Fruit fly (Drosophila melanogaster) whole organism, embryonic: ENCODE results near the gene Nct.

Experiments used
- Rfx ChIP-seq: fragments of 200-800 bp; sonication (Bioruptor generic); IDR thresholded peaks from 2 replicates; pipeline ENCODE4 v1.3.6; 2022; ENCODE audit warnings: missing biosample characterization, missing genetic modification characterization
- Sox100B ChIP-seq: fragments of 200-800 bp; sonication (Bioruptor generic); optimal IDR thresholded peaks from 3 replicates; lab custom pipeline; 2018; ENCODE audit warnings: missing biosample characterization, mild to moderate bottlenecking, missing genetic modification characterization
- psq ChIP-seq: fragments of 200-800 bp; sonication (Bioruptor generic); optimal IDR thresholded peaks from 2 replicates; lab custom pipeline; 2017; ENCODE audit warnings: missing biosample characterization, missing genetic modification characterization
- repo ChIP-seq: fragments of 200-800 bp; sonication (Bioruptor generic); optimal IDR thresholded peaks from 2 replicates; lab custom pipeline; 2016; ENCODE audit warnings: missing biosample characterization, missing genetic modification characterization
- sc ChIP-seq, 3 experiments: fragments of >200 bp in 2 of 3; fragments of 200-800 bp in 1 of 3; sonication (Bioruptor generic) in 1 of 3; optimal IDR thresholded peaks; 2 replicates in 2 of 3; 3 replicates in 1 of 3; lab custom pipeline; 2017; ENCODE audit warnings: mild to moderate bottlenecking in 1 of 3, missing biosample characterization in 1 of 3, missing genetic modification characterization in 1 of 3, missing genetic modification reagents in 1 of 3
- sd ChIP-seq: fragments of 200-800 bp; sonication (Bioruptor generic); optimal IDR thresholded peaks from 3 replicates; lab custom pipeline; 2018; ENCODE audit warnings: missing biosample characterization, mild to moderate bottlenecking, missing genetic modification characterization, moderate library complexity

DNA sequence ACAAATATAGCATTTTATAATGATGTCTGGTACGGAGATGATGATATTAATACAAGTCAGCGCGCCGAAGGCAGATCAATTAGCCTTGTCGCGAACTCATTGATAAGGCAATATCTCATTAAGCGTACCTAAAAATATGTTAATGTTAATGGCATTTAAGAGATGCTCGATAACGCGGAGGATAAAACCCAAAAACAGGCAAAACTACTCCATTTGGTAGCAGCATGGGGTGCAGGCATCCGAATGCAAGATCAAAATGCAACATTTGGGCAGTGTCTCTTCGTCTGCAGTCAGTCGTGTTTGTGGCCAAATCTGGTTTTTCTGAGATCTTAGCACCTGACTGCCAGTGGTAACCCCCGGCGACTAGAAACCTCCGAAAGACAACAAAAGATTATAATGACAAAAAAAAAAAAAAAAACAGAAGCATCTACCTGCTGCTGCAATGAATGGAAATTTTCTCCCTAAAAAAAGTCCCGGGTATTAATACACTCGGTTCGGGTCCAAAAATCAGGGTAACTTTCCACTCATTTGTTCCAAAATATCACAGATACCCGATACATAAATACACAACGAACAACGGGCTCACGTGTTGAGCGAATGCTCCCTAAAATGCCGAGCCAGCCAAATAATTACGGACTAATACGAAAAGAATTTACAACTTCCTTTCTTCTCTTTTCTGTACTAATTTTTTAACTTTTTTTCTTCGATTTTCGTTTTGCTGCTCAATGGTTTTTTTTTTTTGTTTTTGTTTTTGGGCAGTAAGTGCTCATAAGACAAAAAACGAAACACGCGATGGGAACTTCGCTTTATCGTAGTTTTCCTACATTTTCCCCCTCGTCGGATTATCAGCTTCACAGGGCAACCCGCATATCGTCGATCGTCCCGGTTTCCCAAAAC lies 5.2 kb upstream of the Nct start:
- TF ChIP-seq repo (GFP tag; lab: Kevin White, UChicago) (no peak), Rfx (GFP tag; lab: Robert Waterston, UW) (no peak), psq (GFP tag; lab: Kevin White, UChicago) (no peak), sd (tag; lab: Kevin White, UChicago) (no peak), sc (optimal IDR thresholded peaks at IDR 0.05; lab: Kevin White, UChicago) (no peak), sc (GFP tag; optimal IDR thresholded peaks at IDR 0.05; lab: Kevin White, UChicago) (no peak), Sox100B (GFP tag; lab: Kevin White, UChicago) (no peak)
